Worm (Caenorhabditis elegans) whole organism, late embryonic: ENCODE data around the gene rack-1.

Experiments
- C08G9.2 ChIP-seq: sonication (generic microtip); optimal IDR thresholded peaks from 2 replicates; lab custom pipeline; 2016; ENCODE audit warnings: mild to moderate bottlenecking, missing genetic modification characterization, moderate library complexity, missing compliant biosample characterization
- K02D7.2 ChIP-seq: sonication (generic microtip); optimal IDR thresholded peaks from 2 replicates; lab custom pipeline; 2017; ENCODE audit warnings: mild to moderate bottlenecking, missing genetic modification characterization, missing compliant biosample characterization
- K09A11.1 ChIP-seq: sonication (generic microtip); optimal IDR thresholded peaks from 2 replicates; lab custom pipeline; 2017; ENCODE audit warnings: antibody characterized with exemption, mild to moderate bottlenecking, missing genetic modification characterization, missing compliant biosample characterization; ENCODE audit not compliant: insufficient read depth
- T23F11.4 ChIP-seq: fragments of 200-800 bp; sonication (Bioruptor generic); optimal IDR thresholded peaks from 2 replicates; lab custom pipeline; 2018; ENCODE audit warnings: mild to moderate bottlenecking, missing genetic modification characterization, missing compliant biosample characterization
- ceh-19 ChIP-seq: fragments of 200-800 bp; sonication (Bioruptor generic); optimal IDR thresholded peaks from 2 replicates; lab custom pipeline; 2018; ENCODE audit warnings: mild to moderate bottlenecking, missing genetic modification characterization, missing compliant biosample characterization
- ceh-2 ChIP-seq: sonication (generic microtip); optimal IDR thresholded peaks from 2 replicates; lab custom pipeline; 2016; ENCODE audit warnings: missing genotype, missing genetic modification characterization, missing compliant biosample characterization
- ceh-31 ChIP-seq: sonication (generic microtip); optimal IDR thresholded peaks from 2 replicates; lab custom pipeline; 2016; ENCODE audit warnings: missing genetic modification characterization, missing compliant biosample characterization
- ceh-34 ChIP-seq: sonication (generic microtip); optimal IDR thresholded peaks from 2 replicates; lab custom pipeline; 2016; ENCODE audit warnings: mild to moderate bottlenecking, missing genetic modification characterization, missing compliant biosample characterization
- ceh-45 ChIP-seq: fragments of 200-800 bp; sonication (Bioruptor generic); IDR thresholded peaks from 2 replicates; pipeline ENCODE4 v1.3.6; 2022; ENCODE audit warnings: missing genetic modification reagents, missing genetic modification characterization, missing compliant biosample characterization
- ceh-6 ChIP-seq: fragments of 200-800 bp; sonication (Bioruptor generic); optimal IDR thresholded peaks from 2 replicates; lab custom pipeline; 2018; ENCODE audit warnings: mild to moderate bottlenecking, missing genetic modification characterization, missing compliant biosample characterization
- dmd-4 ChIP-seq: sonication (generic microtip); optimal IDR thresholded peaks from 2 replicates; lab custom pipeline; 2016; ENCODE audit warnings: borderline replicate concordance, missing genetic modification characterization, missing compliant biosample characterization
- dve-1 ChIP-seq: sonication (generic microtip); optimal IDR thresholded peaks from 2 replicates; lab custom pipeline; 2017; ENCODE audit warnings: antibody characterized with exemption, mild to moderate bottlenecking, missing genetic modification characterization, missing compliant biosample characterization
- elt-2 ChIP-seq: sonication (generic microtip); optimal IDR thresholded peaks from 2 replicates; lab custom pipeline; 2016; ENCODE audit warnings: missing genetic modification reagents, missing genetic modification characterization, missing compliant biosample characterization
- ets-4 ChIP-seq: sonication (generic microtip); optimal IDR thresholded peaks from 2 replicates; lab custom pipeline; 2016; ENCODE audit warnings: missing genetic modification characterization, missing compliant biosample characterization
- fkh-10 ChIP-seq: fragments of 150-350 bp; optimal IDR thresholded peaks from 2 replicates; lab custom pipeline; 2014; ENCODE audit warnings: missing biosample characterization, missing genetic modification reagents, missing genetic modification characterization
- hlh-13 ChIP-seq: fragments of 200-800 bp; sonication (Bioruptor generic); optimal IDR thresholded peaks from 2 replicates; lab custom pipeline; 2018; ENCODE audit warnings: mild to moderate bottlenecking, missing genetic modification characterization, missing compliant biosample characterization
- hlh-15 ChIP-seq: sonication (generic microtip); optimal IDR thresholded peaks from 2 replicates; lab custom pipeline; 2016; ENCODE audit warnings: missing genetic modification characterization, missing compliant biosample characterization
- hlh-30 ChIP-seq: sonication (generic microtip); optimal IDR thresholded peaks from 2 replicates; lab custom pipeline; 2017; ENCODE audit warnings: antibody characterized with exemption, missing genetic modification characterization, missing compliant biosample characterization; ENCODE audit not compliant: insufficient read depth
- hlh-8 ChIP-seq: sonication (generic microtip); optimal IDR thresholded peaks from 2 replicates; lab custom pipeline; 2016; ENCODE audit warnings: missing genotype, missing genetic modification characterization, missing compliant biosample characterization
- nhr-232 ChIP-seq: sonication (generic microtip); optimal IDR thresholded peaks from 2 replicates; lab custom pipeline; 2016; ENCODE audit warnings: missing genetic modification characterization, missing compliant biosample characterization
- odd-2 ChIP-seq: sonication (generic microtip); optimal IDR thresholded peaks from 2 replicates; lab custom pipeline; 2017; ENCODE audit warnings: antibody characterized with exemption, mild to moderate bottlenecking, missing genetic modification characterization, missing compliant biosample characterization
- pha-4 ChIP-seq: fragments of 150-350 bp; optimal IDR thresholded peaks from 2 replicates; lab custom pipeline; 2018; ENCODE audit warnings: missing biosample characterization, missing genetic modification reagents, missing genetic modification characterization
- pqm-1 ChIP-seq: sonication (generic microtip); optimal IDR thresholded peaks from 2 replicates; lab custom pipeline; 2016; ENCODE audit warnings: missing genetic modification characterization, missing compliant biosample characterization
- rnt-1 ChIP-seq: sonication (generic microtip); optimal IDR thresholded peaks from 2 replicates; lab custom pipeline; 2016; ENCODE audit warnings: missing genetic modification characterization, missing compliant biosample characterization
- sox-4 ChIP-seq: sonication (generic microtip); optimal IDR thresholded peaks from 2 replicates; lab custom pipeline; 2017; ENCODE audit warnings: mild to moderate bottlenecking, missing genetic modification characterization, inconsistent platforms, missing compliant biosample characterization
- ttx-3 ChIP-seq: sonication (generic microtip); optimal IDR thresholded peaks from 2 replicates; lab custom pipeline; 2016; ENCODE audit warnings: missing genetic modification reagents, missing genetic modification characterization, missing compliant biosample characterization
- unc-42 ChIP-seq: sonication (generic microtip); optimal IDR thresholded peaks from 2 replicates; lab custom pipeline; 2016; ENCODE audit warnings: missing genotype, missing genetic modification characterization, missing compliant biosample characterization
- unc-55 ChIP-seq: sonication (generic microtip); optimal IDR thresholded peaks from 2 replicates; lab custom pipeline; 2017; ENCODE audit warnings: missing biosample characterization, missing genetic modification reagents, missing genetic modification characterization
- unc-86 ChIP-seq: sonication (generic microtip); optimal IDR thresholded peaks from 2 replicates; lab custom pipeline; 2016; ENCODE audit warnings: missing genetic modification characterization, missing compliant biosample characterization
- ztf-16 ChIP-seq: sonication (generic microtip); optimal IDR thresholded peaks from 2 replicates; lab custom pipeline; 2017; ENCODE audit warnings: missing genetic modification characterization, missing compliant biosample characterization

The rack-1 gene

ce11 chrIV:10180133-10180749 is 3.8 kb downstream of the rack-1 start, which contains the start of gene gta-1:
Gene gta-1, plus strand, starts transcription at chrIV:10180660.
- TF ChIP-seq ttx-3 (tag; lab: Kevin White, UChicago) (no peak), hlh-8 (tag; lab: Kevin White, UChicago) (no peak), hlh-13 (GFP tag; lab: Kevin White, UChicago) (no peak), sox-4 (tag; lab: Kevin White, UChicago) (no peak), ceh-31 (no peak), K02D7.2 (tag; lab: Kevin White, UChicago) (no peak), unc-55 (GFP tag; lab: Kevin White, UChicago) (peak; percentile 70), K09A11.1 (tag; lab: Kevin White, UChicago) (no peak), odd-2 (tag; lab: Kevin White, UChicago) (no peak), hlh-15 (tag; lab: Kevin White, UChicago) (no peak), ztf-16 (tag; lab: Kevin White, UChicago) (no peak), hlh-30 (tag; lab: Kevin White, UChicago) (peak; percentile 83), ceh-6 (GFP tag; lab: Kevin White, UChicago) (no peak)

- TF ChIP-seq fkh-10 (GFP tag; lab: Kevin White, UChicago) (no peak), ceh-19 (GFP tag; lab: Kevin White, UChicago) (no peak), unc-42 (tag; lab: Kevin White, UChicago) (peak; percentile 34), unc-55 (GFP tag; lab: Kevin White, UChicago) (no peak)
These were observed 12.0 kb downstream of the rack-1 start for ce11 chrIV:10188505-10188904.

- no peak for TF ChIP-seq nhr-232 (tag; lab: Kevin White, UChicago)
- TF ChIP-seq ceh-34 (tag; lab: Kevin White, UChicago) = peak; percentile 52
These were observed 14.1 kb downstream of the rack-1 start for ce11 chrIV:10190586-10190985.

ce11 chrIV:10191498-10191897 is 15.0 kb downstream of the rack-1 start:
- TF ChIP-seq unc-42 (tag; lab: Kevin White, UChicago) (peak; percentile 82), dve-1 (no peak)

- TF ChIP-seq elt-2 (tag; lab: Kevin White, UChicago) (no peak), unc-86 (no peak), pha-4 (tag; lab: Kevin White, UChicago) (no peak), T23F11.4 (GFP tag; lab: Kevin White, UChicago) (no peak), pqm-1 (tag; lab: Kevin White, UChicago) (no peak), ceh-45 (no peak), ets-4 (tag; lab: Kevin White, UChicago) (no peak), C08G9.2 (tag; lab: Kevin White, UChicago) (no peak), rnt-1 (tag; lab: Kevin White, UChicago) (no peak), dmd-4 (tag; lab: Kevin White, UChicago) (no peak)
These were observed 17.9 kb downstream of the rack-1 start, which contains the start of gene ptrg-1 for ce11 chrIV:10194345-10194744. Gene ptrg-1, minus strand, starts transcription at chrIV:10194445.

ce11 chrIV:10197317-10197867 is 20.9 kb downstream of the rack-1 start, which contains the start of gene gon-4:
Gene gon-4, plus strand, starts transcription at chrIV:10197817.
- TF ChIP-seq ceh-2 (tag; lab: Kevin White, UChicago) (peak; percentile 28), ceh-31 (peak; percentile 19), K02D7.2 (tag; lab: Kevin White, UChicago) (no peak)
